Worm (Caenorhabditis elegans): ENCODE results near the gene F26A10.2.

- no peak for TF ChIP-seq scrt-1 (GFP tag; IDR thresholded peaks at IDR 0.05)
- no peak for TF ChIP-seq ama-1 (optimal IDR thresholded peaks at IDR 0.05)
- no peak for TF ChIP-seq B0310.2 (tag; optimal IDR thresholded peaks at IDR 0.05)
- TF ChIP-seq tra-4 (tag; optimal IDR thresholded peaks at IDR 0.05): no peak
- TF ChIP-seq ets-7 (tag; optimal IDR thresholded peaks at IDR 0.05): no peak
- no peak for TF ChIP-seq flt-1 (GFP tag; IDR thresholded peaks at IDR 0.05)
- no peak for TF ChIP-seq tbx-11 (GFP tag; IDR thresholded peaks at IDR 0.05)
- TF ChIP-seq ceh-36 (tag; optimal IDR thresholded peaks at IDR 0.05): no peak
These were observed 25.4 kb upstream of the F26A10.2 start, which contains the start of gene F27D9.7 for ce11 chrX:7670655-7671054.

All from whole organism, early embryonic.